Worm (Caenorhabditis elegans): ENCODE data around the gene pde-2.

pde-2 gene

DNA sequence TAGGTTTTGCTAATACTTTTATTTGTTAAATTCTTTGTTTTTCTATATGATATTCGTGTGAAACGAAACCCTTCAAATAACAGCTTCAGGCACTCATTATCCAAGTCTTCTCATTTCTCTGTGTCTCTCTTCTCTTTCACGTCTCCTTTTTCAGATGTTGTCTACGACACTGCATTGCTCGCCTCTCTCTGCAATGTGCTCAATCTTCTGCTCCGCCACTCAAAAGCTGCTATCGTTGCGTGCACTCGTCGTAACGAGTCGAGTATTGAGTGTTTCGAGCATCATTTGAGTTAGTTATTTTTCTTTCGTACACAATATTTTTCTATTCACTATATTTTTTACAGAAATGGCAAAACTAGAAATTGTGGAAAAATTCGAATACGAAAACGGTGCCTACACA, 8.5 kb downstream of the pde-2 start:
- TF ChIP-seq ref-1 (GFP tag; conservative IDR thresholded peaks at IDR 0.05) (no peak), T22C8.4 (GFP tag; IDR thresholded peaks at IDR 0.05) (no peak), ztf-23 (GFP tag; IDR thresholded peaks at IDR 0.05) (no peak), ztf-29 (GFP tag; IDR thresholded peaks at IDR 0.05) (no peak), cog-1 (tag; optimal IDR thresholded peaks at IDR 0.05) (no peak), flt-1 (GFP tag; IDR thresholded peaks at IDR 0.05) (no peak), tab-1 (GFP tag; IDR thresholded peaks at IDR 0.05) (no peak), klf-2 (GFP tag; conservative IDR thresholded peaks at IDR 0.05) (no peak), med-1 (GFP tag; optimal IDR thresholded peaks at IDR 0.05; ENCODE audit: insufficient read depth) (no peak)

- TF ChIP-seq ztf-29 (GFP tag; IDR thresholded peaks at IDR 0.05) (no peak), ztf-23 (GFP tag; IDR thresholded peaks at IDR 0.05) (peak; percentile 66; the same call in 1 of the 2 replicates), ref-1 (GFP tag; conservative IDR thresholded peaks at IDR 0.05) (no peak), flt-1 (GFP tag; IDR thresholded peaks at IDR 0.05) (0 out of 2 replicates have a peak, but pooled peaks have one; percentile 47), med-1 (GFP tag; optimal IDR thresholded peaks at IDR 0.05; ENCODE audit: insufficient read depth) (peak; percentile 54), tab-1 (GFP tag; IDR thresholded peaks at IDR 0.05) (peak; percentile 57; the same call in 1 of the 2 replicates)
These were observed 10.3 kb downstream of the pde-2 start, which contains the start of the genes eif-3.D and R08D7.4 for ce11 chrIII:8971255-8972020. Gene eif-3.D (minus strand): TSS chrIII:8971578. Gene R08D7.4 (plus strand): TSS chrIII:8971892.

ce11 chrIII:8967639-8968038, 14.1 kb downstream of the pde-2 start, which contains the start of the genes bud-13 and rpap-2:
Gene bud-13 (minus strand): TSS chrIII:8967727.
Gene rpap-2 (plus strand): TSS chrIII:8967967.
- TF ChIP-seq ztf-23 (GFP tag; IDR thresholded peaks at IDR 0.05), result no peak

- 0 out of 2 replicates have a peak, but pooled peaks have one; percentile 55 for TF ChIP-seq ztf-23 (GFP tag; IDR thresholded peaks at IDR 0.05)
- TF ChIP-seq klf-2 (GFP tag; conservative IDR thresholded peaks at IDR 0.05), result no peak
These were observed 16.9 kb downstream of the pde-2 start for ce11 chrIII:8964684-8965283.

DNA sequence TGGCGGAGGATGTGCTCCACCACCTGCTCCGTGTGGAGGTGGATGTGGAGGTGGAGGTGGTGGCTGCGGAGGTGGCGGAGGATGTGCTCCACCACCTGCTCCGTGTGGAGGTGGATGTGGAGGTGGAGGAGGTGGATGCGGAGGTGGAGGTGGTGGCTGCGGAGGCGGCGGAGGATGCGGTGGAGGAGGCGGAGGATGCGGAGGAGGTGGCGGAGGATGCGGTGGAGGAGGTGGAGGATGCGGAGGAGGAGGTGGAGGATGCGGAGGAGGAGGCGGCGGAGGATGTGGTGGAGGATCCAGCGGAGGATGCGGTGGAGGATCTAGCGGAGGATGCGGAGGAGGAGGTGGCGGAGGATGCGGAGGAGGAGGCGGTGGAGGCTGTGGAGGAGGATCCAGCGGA, 19.2 kb downstream of the pde-2 start:
- TF ChIP-seq tab-1 (GFP tag; IDR thresholded peaks at IDR 0.05) (no peak), T22C8.4 (GFP tag; IDR thresholded peaks at IDR 0.05) (no peak), flt-1 (GFP tag; IDR thresholded peaks at IDR 0.05) (no peak), ztf-29 (GFP tag; IDR thresholded peaks at IDR 0.05) (no peak), klf-2 (GFP tag; conservative IDR thresholded peaks at IDR 0.05) (no peak), ztf-23 (GFP tag; IDR thresholded peaks at IDR 0.05) (no peak), med-1 (GFP tag; optimal IDR thresholded peaks at IDR 0.05; ENCODE audit: insufficient read depth) (no peak), ref-1 (GFP tag; conservative IDR thresholded peaks at IDR 0.05) (no peak), cog-1 (tag; optimal IDR thresholded peaks at IDR 0.05) (no peak)

ce11 chrIII:8961993-8962392, 19.7 kb downstream of the pde-2 start, which contains the start of gene grl-25:
Gene grl-25 (plus strand): TSS chrIII:8962293.
- TF ChIP-seq ztf-23 (GFP tag; IDR thresholded peaks at IDR 0.05) (no peak), ztf-29 (GFP tag; IDR thresholded peaks at IDR 0.05) (no peak), klf-2 (GFP tag; conservative IDR thresholded peaks at IDR 0.05) (no peak), flt-1 (GFP tag; IDR thresholded peaks at IDR 0.05) (no peak), cog-1 (tag; optimal IDR thresholded peaks at IDR 0.05) (no peak), tab-1 (GFP tag; IDR thresholded peaks at IDR 0.05) (no peak), ref-1 (GFP tag; conservative IDR thresholded peaks at IDR 0.05) (no peak), med-1 (GFP tag; optimal IDR thresholded peaks at IDR 0.05; ENCODE audit: insufficient read depth) (no peak), T22C8.4 (GFP tag; IDR thresholded peaks at IDR 0.05) (no peak)

DNA sequence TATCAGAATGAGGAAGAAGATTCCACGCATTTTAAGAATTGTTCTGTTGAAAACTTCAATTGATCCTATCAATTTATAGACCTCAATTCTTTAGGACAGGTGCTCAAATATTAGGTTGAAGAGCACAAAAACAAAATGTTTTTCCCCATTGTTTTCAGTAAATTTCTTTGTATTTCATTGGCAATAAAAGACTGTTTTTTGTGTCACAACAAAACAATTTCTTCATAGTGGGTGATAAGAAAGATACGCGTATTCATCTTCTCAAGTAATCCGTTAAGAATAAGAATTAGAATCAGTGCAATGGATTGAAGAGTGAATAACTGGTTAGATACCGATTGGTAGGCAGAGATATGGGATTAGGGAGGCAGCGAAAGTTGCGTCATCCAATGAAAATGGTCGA, 21.0 kb downstream of the pde-2 start, which contains the start of gene ZK643.6:
Gene ZK643.6 (minus strand): TSS at position 101 of the 400 bp plus-strand sequence.
- no peak for TF ChIP-seq ref-1 (GFP tag; conservative IDR thresholded peaks at IDR 0.05)
- no peak for TF ChIP-seq med-1 (GFP tag; optimal IDR thresholded peaks at IDR 0.05; ENCODE audit: insufficient read depth)
- no peak for TF ChIP-seq ztf-29 (GFP tag; IDR thresholded peaks at IDR 0.05)

ce11 chrIII:8956146-8956646, 25.5 kb downstream of the pde-2 start, which contains the start of the genes ZK643.5 and ZK643.2:
Gene ZK643.5 (minus strand): TSS chrIII:8956196.
Gene ZK643.2 (plus strand): TSS chrIII:8956540.
- TF ChIP-seq cog-1 (tag; optimal IDR thresholded peaks at IDR 0.05) (no peak), ztf-23 (GFP tag; IDR thresholded peaks at IDR 0.05) (no peak), T22C8.4 (GFP tag; IDR thresholded peaks at IDR 0.05) (peak; percentile 99)

DNA sequence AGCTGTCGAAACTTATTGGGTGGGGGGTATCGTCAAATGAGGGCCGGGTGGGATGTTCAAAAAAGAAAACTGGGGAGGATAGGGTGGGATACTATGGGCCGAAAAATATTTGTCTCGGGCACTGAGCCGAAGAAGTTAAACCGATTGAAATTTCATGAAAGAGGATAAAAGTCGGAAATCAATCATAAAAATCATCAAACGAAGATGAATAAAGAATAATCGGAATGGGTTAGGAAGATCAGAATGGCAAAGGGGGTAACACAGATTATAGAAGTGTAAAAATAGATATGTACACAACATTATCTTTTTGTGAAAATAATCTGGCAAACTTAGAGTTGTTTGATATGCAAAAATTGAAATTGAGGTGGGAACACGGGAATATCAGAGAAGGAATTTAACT, 26.2 kb downstream of the pde-2 start:
- no peak for TF ChIP-seq ztf-23 (GFP tag; IDR thresholded peaks at IDR 0.05)
- TF ChIP-seq ztf-29 (GFP tag; IDR thresholded peaks at IDR 0.05), result no peak
- no peak for TF ChIP-seq flt-1 (GFP tag; IDR thresholded peaks at IDR 0.05)
- no peak for TF ChIP-seq T22C8.4 (GFP tag; IDR thresholded peaks at IDR 0.05)
- no peak for TF ChIP-seq tab-1 (GFP tag; IDR thresholded peaks at IDR 0.05)
- no peak for TF ChIP-seq klf-2 (GFP tag; conservative IDR thresholded peaks at IDR 0.05)
- TF ChIP-seq med-1 (GFP tag; optimal IDR thresholded peaks at IDR 0.05; ENCODE audit: insufficient read depth), result no peak
- no peak for TF ChIP-seq ref-1 (GFP tag; conservative IDR thresholded peaks at IDR 0.05)
- TF ChIP-seq cog-1 (tag; optimal IDR thresholded peaks at IDR 0.05), result no peak

DNA sequence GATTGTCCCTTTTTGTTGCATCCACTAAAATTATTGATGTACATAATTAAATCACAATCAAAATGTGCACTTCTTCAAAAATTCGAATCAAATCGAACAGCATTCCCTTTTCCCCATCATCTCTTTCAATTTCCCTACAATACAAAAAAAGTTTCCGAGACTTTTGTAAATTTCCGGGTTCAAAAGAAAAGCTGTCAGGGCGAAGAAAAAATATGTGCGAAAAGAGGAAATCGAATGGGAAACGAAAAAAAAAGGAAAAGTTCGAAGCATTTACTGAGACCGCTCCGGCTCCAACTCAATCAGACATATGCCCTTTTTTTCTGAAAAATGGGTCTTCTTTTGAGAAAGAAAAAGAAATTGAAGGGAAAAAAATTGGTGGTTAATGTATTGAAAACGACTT, 32.5 kb downstream of the pde-2 start:
- TF ChIP-seq ztf-29 (GFP tag; IDR thresholded peaks at IDR 0.05) (no peak), med-1 (GFP tag; optimal IDR thresholded peaks at IDR 0.05; ENCODE audit: insufficient read depth) (no peak), ztf-23 (GFP tag; IDR thresholded peaks at IDR 0.05) (no peak), tab-1 (GFP tag; IDR thresholded peaks at IDR 0.05) (no peak), ref-1 (GFP tag; conservative IDR thresholded peaks at IDR 0.05) (no peak)

All from whole organism, midembryonic.